Fruit fly (Drosophila melanogaster) whole organism, wandering third instar larva: ENCODE measurements around the gene CG11550.

Experiments used
- Abd-B ChIP-seq: fragments of >200 bp; optimal IDR thresholded peaks from 2 replicates; lab custom pipeline; 2017; ENCODE audit warnings: missing biosample characterization, missing genetic modification characterization
- CrebA ChIP-seq: fragments of 200-800 bp; sonication (Bioruptor generic); optimal IDR thresholded peaks from 2 replicates; lab custom pipeline; 2016; ENCODE audit warnings: missing biosample characterization, mild to moderate bottlenecking, missing genetic modification characterization, borderline replicate concordance
- br ChIP-seq: fragments of 200-800 bp; sonication (Bioruptor generic); optimal IDR thresholded peaks from 2 replicates; lab custom pipeline; 2016; ENCODE audit warnings: missing biosample characterization, missing genetic modification characterization
- dsf ChIP-seq: sonication (Bioruptor generic); optimal IDR thresholded peaks from 2 replicates; lab custom pipeline; 2016; ENCODE audit warnings: missing biosample characterization, missing genetic modification characterization, borderline replicate concordance
- ey ChIP-seq: fragments of 200-800 bp; sonication (Bioruptor generic); optimal IDR thresholded peaks from 2 replicates; lab custom pipeline; 2016; ENCODE audit warnings: missing biosample characterization, missing genetic modification characterization
- psq ChIP-seq: fragments of 200-800 bp; sonication (Bioruptor generic); optimal IDR thresholded peaks from 3 replicates; lab custom pipeline; 2017; ENCODE audit warnings: missing biosample characterization, mild to moderate bottlenecking, missing genetic modification characterization, moderate library complexity

DNA sequence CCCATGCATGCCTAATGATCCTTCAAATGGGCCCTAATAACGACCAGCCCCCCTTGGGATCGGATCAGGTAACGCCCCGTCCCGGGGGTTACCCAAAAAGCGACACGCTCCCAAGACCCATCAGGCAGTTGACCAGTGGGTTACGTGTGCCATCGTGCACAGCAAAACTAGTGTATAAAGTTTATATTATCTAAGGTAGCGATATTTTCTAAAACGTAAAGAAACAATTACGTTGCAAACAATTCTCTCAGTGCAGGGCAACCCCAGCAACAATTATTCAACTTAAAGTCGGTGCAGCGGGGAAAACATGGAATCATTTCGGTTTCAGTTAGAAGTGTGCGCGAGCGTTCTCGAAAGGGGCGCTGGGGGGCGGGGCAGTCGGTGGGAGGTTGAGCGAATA lies 32.9 kb upstream of the CG11550 start:
- TF ChIP-seq br: no peak
- no peak for TF ChIP-seq psq (GFP tag; lab: Kevin White, UChicago)
- TF ChIP-seq dsf (GFP tag; lab: Kevin White, UChicago): no peak
- TF ChIP-seq ey (GFP tag; lab: Kevin White, UChicago): no peak
- TF ChIP-seq Abd-B (GFP tag; lab: Kevin White, UChicago): no peak
- TF ChIP-seq CrebA: no peak
